Fruit fly (Drosophila melanogaster) whole organism, pupa: ENCODE data around the gene fru.

Experiments
- CG10348 ChIP-seq: fragments of 200-800 bp; sonication (Bioruptor generic); IDR thresholded peaks from 2 replicates; pipeline ENCODE4 v1.3.6; 2022; ENCODE audit warnings: missing biosample characterization, missing genetic modification characterization
- CG12605 ChIP-seq: fragments of 200-800 bp; sonication (Bioruptor generic); IDR thresholded peaks from 2 replicates; pipeline ENCODE4 v1.3.6; 2022; ENCODE audit warnings: missing biosample characterization, missing genetic modification characterization
- CG13204 ChIP-seq: fragments of 200-800 bp; sonication (Bioruptor generic); optimal IDR thresholded peaks from 2 replicates; lab custom pipeline; 2018; ENCODE audit warnings: missing biosample characterization, mild to moderate bottlenecking, missing genetic modification characterization, moderate library complexity
- CG14655 ChIP-seq: fragments of 200-800 bp; sonication (Bioruptor generic); optimal IDR thresholded peaks from 3 replicates; lab custom pipeline; 2017; ENCODE audit warnings: mild to moderate bottlenecking, missing biosample characterization, missing genetic modification reagents, missing genetic modification characterization
- CG15710 ChIP-seq: fragments of 200-800 bp; sonication (Bioruptor generic); optimal IDR thresholded peaks from 2 replicates; lab custom pipeline; 2018; ENCODE audit warnings: missing biosample characterization, mild to moderate bottlenecking, missing genetic modification characterization, moderate library complexity
- CG17806 ChIP-seq: fragments of 200-800 bp; sonication (Bioruptor generic); optimal IDR thresholded peaks from 2 replicates; lab custom pipeline; 2018; ENCODE audit warnings: missing biosample characterization, mild to moderate bottlenecking, missing genetic modification characterization, moderate library complexity
- CG32121 ChIP-seq: fragments of 200-800 bp; sonication (Bioruptor generic); IDR thresholded peaks from 2 replicates; pipeline ENCODE4 v1.3.6; 2022; ENCODE audit warnings: missing biosample characterization, missing genetic modification characterization
- CG34367 ChIP-seq: fragments of 200-800 bp; sonication (Bioruptor generic); optimal IDR thresholded peaks from 2 replicates; lab custom pipeline; 2018; ENCODE audit warnings: missing biosample characterization, mild to moderate bottlenecking, missing genetic modification characterization
- CG4496 ChIP-seq: fragments of 200-800 bp; sonication (Bioruptor generic); IDR thresholded peaks from 3 replicates; pipeline ENCODE4 v1.3.6; 2022; ENCODE audit warnings: missing biosample characterization, missing genetic modification characterization
- CG8159 ChIP-seq: fragments of 200-800 bp; sonication (Bioruptor generic); optimal IDR thresholded peaks from 3 replicates; lab custom pipeline; 2018; ENCODE audit warnings: missing biosample characterization, mild to moderate bottlenecking, missing genetic modification characterization, moderate library complexity
- CG8301 ChIP-seq: fragments of 200-800 bp; sonication (Bioruptor generic); optimal IDR thresholded peaks from 2 replicates; lab custom pipeline; 2018; ENCODE audit warnings: missing biosample characterization, mild to moderate bottlenecking, missing genetic modification characterization
- CG9948 ChIP-seq: fragments of 200-800 bp; sonication (Bioruptor generic); optimal IDR thresholded peaks from 2 replicates; lab custom pipeline; 2018; ENCODE audit warnings: missing biosample characterization, mild to moderate bottlenecking, missing genetic modification characterization, moderate library complexity
- D1 ChIP-seq: fragments of 200-800 bp; sonication (Bioruptor generic); optimal IDR thresholded peaks from 2 replicates; lab custom pipeline; 2018; ENCODE audit warnings: missing biosample characterization, mild to moderate bottlenecking, missing genetic modification characterization, moderate library complexity
- EcR ChIP-seq: fragments of 200-800 bp; sonication (Bioruptor generic); optimal IDR thresholded peaks from 3 replicates; lab custom pipeline; 2019; ENCODE audit warnings: missing biosample characterization, missing genetic modification characterization, mild to moderate bottlenecking, moderate library complexity, missing genetic modification reagents
- Ets98B ChIP-seq: fragments of 200-800 bp; sonication (Bioruptor generic); IDR thresholded peaks from 2 replicates; pipeline ENCODE4 v1.3.6; 2022; ENCODE audit warnings: missing biosample characterization, missing genetic modification characterization
- Pif1A ChIP-seq: fragments of 200-800 bp; sonication (Bioruptor generic); optimal IDR thresholded peaks from 3 replicates; lab custom pipeline; 2016; ENCODE audit warnings: missing biosample characterization, missing genetic modification characterization
- Pif1B ChIP-seq: fragments of 200-800 bp; sonication (Bioruptor generic); optimal IDR thresholded peaks from 3 replicates; lab custom pipeline; 2016; ENCODE audit warnings: missing biosample characterization, missing genetic modification characterization
- Snoo ChIP-seq: fragments of 200-800 bp; sonication (Bioruptor generic); optimal IDR thresholded peaks from 3 replicates; lab custom pipeline; 2017; ENCODE audit warnings: missing biosample characterization, mild to moderate bottlenecking, missing genetic modification characterization, inconsistent platforms
- fd96Ca ChIP-seq: fragments of 200-800 bp; sonication (Bioruptor generic); IDR thresholded peaks from 3 replicates; pipeline ENCODE4 v1.3.6; 2022; ENCODE audit warnings: missing biosample characterization, missing genetic modification characterization
- gl ChIP-seq: fragments of 200-800 bp; sonication (Bioruptor generic); optimal IDR thresholded peaks from 2 replicates; lab custom pipeline; 2018; ENCODE audit warnings: missing biosample characterization, mild to moderate bottlenecking, missing genetic modification characterization
- rn ChIP-seq: fragments of 200-800 bp; sonication (Bioruptor generic); IDR thresholded peaks from 2 replicates; pipeline ENCODE4 v1.3.6; 2022; ENCODE audit warnings: missing biosample characterization, missing genetic modification characterization

fru gene

DNA sequence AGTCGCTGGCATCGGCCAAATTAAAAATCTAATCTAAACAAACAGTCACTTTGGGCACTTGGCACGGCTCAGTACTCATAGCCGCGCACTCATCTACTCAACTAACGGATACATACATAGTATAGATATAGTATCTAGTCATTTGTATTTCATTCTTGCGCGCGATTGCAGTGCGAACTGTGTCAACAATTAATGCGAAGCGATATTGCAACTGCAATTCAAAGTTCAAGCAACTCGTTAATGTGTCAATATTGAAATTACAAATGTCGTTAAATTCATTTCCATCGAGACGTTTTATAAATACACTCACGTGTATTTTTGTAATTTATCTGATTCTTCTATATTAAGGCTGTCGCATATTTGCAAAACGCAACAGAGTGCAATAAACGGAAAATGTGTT lies 36.9 kb upstream of the fru start:
- TF ChIP-seq gl (tag; lab: Kevin White, UChicago) (peak; percentile 6), rn (no peak), Pif1A (GFP tag; lab: Kevin White, UChicago) (peak; percentile 2), Snoo (tag; lab: Kevin White, UChicago) (no peak), CG32121 (no peak), EcR (peak; percentile 62), Ets98B (peak; percentile 21; the same call in 1 of the 2 replicates)
- TF ChIP-seq, all 21 proteins: peak for 4

DNA sequence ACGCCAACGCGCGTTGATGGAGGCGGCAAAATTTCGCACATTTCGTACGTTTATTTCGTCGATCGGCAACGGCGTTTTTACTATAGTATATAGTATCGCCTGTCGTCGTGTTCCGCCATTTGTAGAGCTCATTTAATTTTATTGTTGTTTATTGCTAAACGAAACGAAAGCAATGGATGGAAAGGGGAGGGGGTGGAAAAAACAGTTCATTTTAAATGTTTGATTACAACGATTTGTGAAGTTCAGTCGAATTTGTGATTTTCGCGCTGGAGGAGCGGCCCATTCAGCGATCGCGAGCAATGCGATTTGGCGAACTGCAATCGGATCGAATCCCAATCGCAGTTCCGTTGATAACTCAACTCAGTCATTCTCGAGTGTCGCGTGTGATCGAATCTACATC lies 35.6 kb upstream of the fru start:
- TF ChIP-seq EcR (no peak), D1 (tag; lab: Kevin White, UChicago) (no peak), gl (tag; lab: Kevin White, UChicago) (no peak), CG12605 (GFP tag; lab: Robert Waterston, UW) (no peak), CG4496 (GFP tag; lab: Robert Waterston, UW) (no peak), CG14655 (no peak), CG10348 (GFP tag; lab: Robert Waterston, UW) (no peak), Pif1B (GFP tag; lab: Kevin White, UChicago) (no peak), fd96Ca (GFP tag; lab: Robert Waterston, UW) (no peak), CG17806 (tag; lab: Kevin White, UChicago) (no peak), Pif1A (GFP tag; lab: Kevin White, UChicago) (no peak)

DNA sequence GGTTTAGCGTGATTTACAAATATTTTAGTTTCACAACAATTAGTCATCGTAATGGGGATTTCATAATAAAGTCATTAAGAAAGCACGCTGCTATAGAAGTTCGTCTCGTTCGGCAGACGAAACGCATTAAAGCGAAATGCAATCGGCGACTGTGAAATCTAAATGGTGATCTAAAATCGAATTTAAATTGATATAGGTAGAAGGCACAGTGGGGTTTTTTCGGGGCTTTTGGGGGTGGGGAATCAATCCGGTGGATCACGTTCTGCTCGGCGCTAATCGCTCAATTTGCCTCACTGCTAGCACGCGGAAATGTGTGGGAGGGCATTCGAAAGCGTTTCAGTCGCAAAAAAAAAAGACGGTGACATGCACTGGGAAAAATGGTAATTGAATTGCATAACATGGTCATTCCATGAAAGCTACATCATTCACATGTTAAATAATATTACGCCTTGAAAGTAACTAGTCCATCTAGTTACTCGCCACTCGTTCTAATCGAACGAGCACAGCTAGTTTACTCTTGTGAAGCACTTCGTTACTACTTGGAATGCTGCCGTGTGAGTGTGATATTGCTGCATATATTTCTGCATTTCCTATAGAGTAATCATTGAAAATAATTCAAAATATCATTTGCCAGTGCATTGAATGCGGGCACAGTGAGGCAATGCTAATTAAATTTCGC lies 32.5 kb upstream of the fru start:
- TF ChIP-seq Snoo (tag; lab: Kevin White, UChicago) (no peak), CG15710 (tag; lab: Kevin White, UChicago) (peak; percentile 2), CG32121 (no peak), rn (no peak), CG4496 (GFP tag; lab: Robert Waterston, UW) (peak; percentile 46; the same call in 1 of the 3 replicates), fd96Ca (GFP tag; lab: Robert Waterston, UW) (peak; percentile 33; the same call in 1 of the 3 replicates), CG8301 (tag; lab: Kevin White, UChicago) (peak; percentile 29), CG8159 (tag; lab: Kevin White, UChicago) (peak; percentile 10), Pif1A (GFP tag; lab: Kevin White, UChicago) (peak; percentile 39), CG12605 (GFP tag; lab: Robert Waterston, UW) (no peak), D1 (tag; lab: Kevin White, UChicago) (no peak), CG9948 (tag; lab: Kevin White, UChicago) (peak; percentile 13), gl (tag; lab: Kevin White, UChicago) (no peak), CG14655 (peak; percentile 45)

DNA sequence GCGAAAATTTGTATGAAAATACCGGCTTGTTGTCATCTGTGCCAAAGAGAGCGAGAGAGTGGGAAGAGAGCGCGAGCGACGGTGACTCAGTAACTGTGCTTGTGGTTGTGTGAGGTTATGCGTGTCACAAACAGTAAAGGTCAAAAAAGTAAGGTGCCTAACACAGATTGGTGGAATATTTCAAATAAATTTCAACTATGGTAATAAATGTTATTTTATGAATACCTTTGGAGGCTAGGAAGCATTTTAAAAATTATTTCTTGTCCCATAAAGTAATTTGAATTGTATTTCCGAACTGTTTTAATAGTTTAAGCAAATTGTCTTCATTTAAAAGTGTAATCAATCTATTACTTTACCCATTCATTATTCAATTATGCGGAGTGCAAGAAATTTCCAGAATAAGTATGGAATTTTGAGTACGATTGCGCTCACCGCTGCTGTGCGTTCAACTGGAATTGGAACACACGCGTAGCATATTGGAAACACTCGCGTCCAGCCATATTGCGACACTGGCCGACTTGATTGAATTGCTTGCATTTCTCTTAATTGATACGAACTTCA lies 28.4 kb upstream of the fru start:
- TF ChIP-seq Ets98B (peak; percentile 86), fd96Ca (GFP tag; lab: Robert Waterston, UW) (peak; percentile 80; the same call in 2 of the 3 replicates), CG4496 (GFP tag; lab: Robert Waterston, UW) (peak; percentile 89), gl (tag; lab: Kevin White, UChicago) (peak; percentile 85), Pif1B (GFP tag; lab: Kevin White, UChicago) (peak; percentile 92), CG8159 (tag; lab: Kevin White, UChicago) (peak; percentile 96), rn (peak; percentile 87), CG15710 (tag; lab: Kevin White, UChicago) (peak; percentile 97), CG14655 (peak; percentile 97), EcR (peak; percentile 82), D1 (tag; lab: Kevin White, UChicago) (peak; percentile 91), CG34367 (tag; lab: Kevin White, UChicago) (peak; percentile 95), CG13204 (GFP tag; lab: Kevin White, UChicago) (peak; percentile 87), CG10348 (GFP tag; lab: Robert Waterston, UW) (peak; percentile 75), CG32121 (peak; percentile 94), Pif1A (GFP tag; lab: Kevin White, UChicago) (peak; percentile 95), CG9948 (tag; lab: Kevin White, UChicago) (peak; percentile 96), CG17806 (tag; lab: Kevin White, UChicago) (peak; percentile 93), CG8301 (tag; lab: Kevin White, UChicago) (peak; percentile 96), Snoo (tag; lab: Kevin White, UChicago) (peak; percentile 93), CG12605 (GFP tag; lab: Robert Waterston, UW) (peak; percentile 80)

DNA sequence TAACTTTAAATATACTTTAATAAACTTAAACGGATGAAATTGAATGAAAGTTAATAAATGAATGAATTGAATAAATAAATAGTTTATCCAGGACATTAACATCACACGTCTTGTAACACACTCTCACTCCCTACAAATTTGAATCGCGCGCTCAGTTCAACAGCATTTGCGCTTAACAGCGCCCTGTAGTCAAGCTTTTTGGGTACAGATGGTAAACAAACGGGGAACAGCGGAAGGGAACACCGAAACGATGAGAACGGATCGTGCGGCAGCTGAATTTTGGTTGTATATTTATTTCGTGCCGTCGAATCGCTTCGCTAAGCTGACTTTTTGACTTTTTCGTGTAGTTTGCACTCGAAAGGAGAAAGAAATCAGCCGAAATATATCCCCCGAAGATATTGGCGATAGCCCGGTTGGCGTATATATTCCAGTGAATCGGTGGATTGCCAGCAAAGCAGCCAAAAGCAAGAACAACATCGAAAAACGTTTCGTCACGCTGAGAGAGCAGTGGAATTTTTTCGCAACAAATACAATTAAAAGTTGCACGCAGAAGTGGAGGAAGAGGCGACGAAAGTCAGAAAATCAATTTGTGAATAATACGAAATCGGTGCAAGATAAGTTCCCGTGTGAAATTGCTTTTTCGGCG lies 27.6 kb upstream of the fru start, which contains the start of the genes CG7694 and fray:
CG7694 (plus strand) TSS at position 247 of the 646 bp plus-strand sequence.
fray (plus strand) TSS at position 247 of the 646 bp plus-strand sequence.
- no peak for TF ChIP-seq CG8301 (tag; lab: Kevin White, UChicago)
- no peak for TF ChIP-seq CG8159 (tag; lab: Kevin White, UChicago)
- no peak for TF ChIP-seq CG14655
- TF ChIP-seq CG4496 (GFP tag; lab: Robert Waterston, UW): no peak; the same call in 2 of the 3 replicates
- no peak for TF ChIP-seq CG15710 (tag; lab: Kevin White, UChicago)
- no peak for TF ChIP-seq CG17806 (tag; lab: Kevin White, UChicago)
